Worm (Caenorhabditis elegans) whole organism, L4 larva: ENCODE data around the gene T20B12.4.

ENCODE experiments used
- F26F4.8 ChIP-seq: fragments of 200-800 bp; sonication (Bioruptor generic); conservative IDR thresholded peaks from 2 replicates; pipeline ENCODE4 v1.3.6; 2022; ENCODE audit warnings: missing genetic modification characterization, missing compliant biosample characterization
- F37D6.2 ChIP-seq: sonication (generic microtip); optimal IDR thresholded peaks from 2 replicates; lab custom pipeline; 2016; ENCODE audit warnings: mild to moderate bottlenecking, missing genetic modification characterization, missing compliant biosample characterization
- F44E2.7 ChIP-seq: fragments of 200-800 bp; sonication (Bioruptor generic); IDR thresholded peaks from 2 replicates; pipeline ENCODE4 v2.1.2; 2022; ENCODE audit warnings: missing genetic modification characterization, missing compliant biosample characterization
- T20F7.1 ChIP-seq: fragments of 200-800 bp; sonication (Bioruptor generic); optimal IDR thresholded peaks from 2 replicates; lab custom pipeline; 2018; ENCODE audit warnings: mild to moderate bottlenecking, missing genetic modification characterization, missing compliant biosample characterization
- T26A8.4 ChIP-seq: fragments of 200-800 bp; sonication (Bioruptor generic); IDR thresholded peaks from 2 replicates; pipeline ENCODE4 v1.3.6; 2022; ENCODE audit warnings: missing genetic modification characterization, missing compliant biosample characterization
- Y48G9A.11 ChIP-seq: fragments of 200-800 bp; sonication (Bioruptor generic); IDR thresholded peaks from 2 replicates; pipeline ENCODE4 v1.3.6; 2022; ENCODE audit warnings: missing genetic modification reagents, missing genetic modification characterization, missing compliant biosample characterization
- Y75B8A.6 ChIP-seq: fragments of 200-800 bp; sonication (Bioruptor generic); IDR thresholded peaks from 2 replicates; pipeline ENCODE4 v1.3.6; 2022; ENCODE audit warnings: missing genetic modification reagents, missing genetic modification characterization, missing compliant biosample characterization
- ZK337.2 ChIP-seq: fragments of 200-800 bp; sonication (Bioruptor generic); IDR thresholded peaks from 2 replicates; pipeline ENCODE4 v1.3.6; 2022; ENCODE audit warnings: missing genetic modification reagents, missing genetic modification characterization, missing compliant biosample characterization
- aha-1 ChIP-seq: fragments of 150-350 bp; peaks from one replicate; lab custom pipeline; 2014; ENCODE audit warnings: missing biosample characterization, missing genetic modification characterization
- aly-2 ChIP-seq: sonication (generic microtip); optimal IDR thresholded peaks from 2 replicates; lab custom pipeline; 2018; ENCODE audit warnings: missing biosample characterization, missing genetic modification characterization
- ama-1 ChIP-seq: fragments of 150-350 bp; optimal IDR thresholded peaks from 2 replicates; lab custom pipeline; 2014; ENCODE audit warnings: inconsistent platforms, mixed read lengths
- ceh-20 ChIP-seq: fragments of 200-800 bp; sonication (Bioruptor generic); IDR thresholded peaks from 2 replicates; pipeline ENCODE4 v1.3.6; 2022; ENCODE audit warnings: missing genetic modification reagents, missing genetic modification characterization, missing compliant biosample characterization
- ceh-44 ChIP-seq: fragments of 200-800 bp; sonication (Bioruptor generic); IDR thresholded peaks from 2 replicates; pipeline ENCODE4 v1.3.6; 2022; ENCODE audit warnings: missing genetic modification reagents, missing genetic modification characterization, missing compliant biosample characterization
- ceh-62 ChIP-seq: sonication (generic microtip); optimal IDR thresholded peaks from 2 replicates; lab custom pipeline; 2017; ENCODE audit warnings: missing biosample characterization, missing genetic modification characterization
- ceh-82 ChIP-seq: sonication (generic microtip); optimal IDR thresholded peaks from 2 replicates; lab custom pipeline; 2017; ENCODE audit warnings: missing biosample characterization, missing genetic modification characterization
- ces-1 ChIP-seq: fragments of 150-350 bp; sonication (generic microtip); optimal IDR thresholded peaks from 4 replicates; lab custom pipeline; 2014; ENCODE audit warnings: missing biosample characterization, missing genetic modification reagents, missing genetic modification characterization
- ctbp-1 ChIP-seq: fragments of 200-800 bp; sonication (Bioruptor generic); IDR thresholded peaks from 2 replicates; pipeline ENCODE4 v1.3.6; 2022; ENCODE audit warnings: missing genetic modification reagents, missing genetic modification characterization, missing compliant biosample characterization
- daf-12 ChIP-seq: fragments of 150-350 bp; optimal IDR thresholded peaks from 2 replicates; lab custom pipeline; 2014; ENCODE audit warnings: missing biosample characterization, missing genetic modification reagents, missing genetic modification characterization
- daf-16 ChIP-seq, 3 experiments: sonication (generic microtip); optimal IDR thresholded peaks; 2 replicates each; lab custom pipeline; 2016 to 2017; ENCODE audit warnings: missing genetic modification characterization in 3 of 3, missing genetic modification reagents in 3 of 3, mild to moderate bottlenecking in 2 of 3, missing compliant biosample characterization in 2 of 3, missing biosample characterization in 1 of 3, moderate library complexity in 1 of 3
- daf-19 ChIP-seq: fragments of 200-800 bp; sonication (Bioruptor generic); conservative IDR thresholded peaks from 2 replicates; pipeline ENCODE4 v1.3.6; 2022; ENCODE audit warnings: missing genetic modification characterization, missing compliant biosample characterization
- daf-8 ChIP-seq: fragments of 200-800 bp; sonication (Bioruptor generic); IDR thresholded peaks from 2 replicates; pipeline ENCODE4 v1.3.6; 2022; ENCODE audit warnings: missing genetic modification characterization, missing compliant biosample characterization
- dmd-6 ChIP-seq: fragments of 200-800 bp; sonication (Bioruptor generic); IDR thresholded peaks from 2 replicates; pipeline ENCODE4 v1.3.6; 2022; ENCODE audit warnings: missing genetic modification reagents, missing genetic modification characterization, missing compliant biosample characterization
- dve-1 ChIP-seq: sonication (generic microtip); optimal IDR thresholded peaks from 2 replicates; lab custom pipeline; 2017; ENCODE audit warnings: antibody characterized with exemption, mild to moderate bottlenecking, missing genetic modification characterization, missing compliant biosample characterization; ENCODE audit not compliant: insufficient read depth
- hif-1 ChIP-seq, 2 experiments: sonication (generic microtip); optimal IDR thresholded peaks; 2 replicates each; lab custom pipeline; 2016 to 2017; ENCODE audit warnings: missing compliant biosample characterization in 2 of 2, missing genetic modification characterization in 2 of 2, missing genetic modification reagents in 2 of 2, missing genotype in 2 of 2, mild to moderate bottlenecking in 1 of 2
- hlh-30 ChIP-seq: sonication (generic microtip); optimal IDR thresholded peaks from 2 replicates; lab custom pipeline; 2017; ENCODE audit warnings: antibody characterized with exemption, mild to moderate bottlenecking, missing genetic modification characterization, missing compliant biosample characterization; ENCODE audit not compliant: insufficient read depth
- hmg-1.1 ChIP-seq: fragments of 200-800 bp; sonication (Bioruptor generic); IDR thresholded peaks from 2 replicates; pipeline ENCODE4 v1.3.6; 2022; ENCODE audit warnings: missing genetic modification reagents, missing genetic modification characterization, missing compliant biosample characterization
- lim-7 ChIP-seq: fragments of 200-800 bp; sonication (Bioruptor generic); IDR thresholded peaks from 2 replicates; pipeline ENCODE4 v1.3.6; 2022; ENCODE audit warnings: missing genetic modification characterization, missing compliant biosample characterization
- lin-13 ChIP-seq: fragments of 150-350 bp; optimal IDR thresholded peaks from 2 replicates; lab custom pipeline; 2014; ENCODE audit warnings: missing biosample characterization, missing genetic modification reagents, missing genetic modification characterization
- lin-15B ChIP-seq: fragments of 150-350 bp; sonication (generic microtip); optimal IDR thresholded peaks from 3 replicates; lab custom pipeline; 2014; ENCODE audit warnings: missing biosample characterization, missing genetic modification characterization
- lin-38 ChIP-seq: fragments of 200-800 bp; sonication (Bioruptor generic); IDR thresholded peaks from 2 replicates; pipeline ENCODE4 v1.3.6; 2022; ENCODE audit warnings: missing genetic modification reagents, missing genetic modification characterization, missing compliant biosample characterization
- lin-39 ChIP-seq: fragments of 150-350 bp; optimal IDR thresholded peaks from 2 replicates; lab custom pipeline; 2014; ENCODE audit warnings: missing biosample characterization, missing genetic modification reagents, missing genetic modification characterization
- nhr-10 ChIP-seq: fragments of 150-350 bp; optimal IDR thresholded peaks from 2 replicates; lab custom pipeline; 2014; ENCODE audit warnings: missing biosample characterization, missing genetic modification characterization
- nhr-11 ChIP-seq: fragments of 150-350 bp; optimal IDR thresholded peaks from 2 replicates; lab custom pipeline; 2014; ENCODE audit warnings: missing biosample characterization, missing genetic modification characterization
- nhr-111 ChIP-seq: fragments of 200-800 bp; sonication (Bioruptor generic); optimal IDR thresholded peaks from 2 replicates; lab custom pipeline; 2018; ENCODE audit warnings: mild to moderate bottlenecking, missing genetic modification characterization, missing compliant biosample characterization
- nhr-41 ChIP-seq: fragments of 200-800 bp; sonication (Bioruptor generic); IDR thresholded peaks from 2 replicates; pipeline ENCODE4 v1.3.6; 2022; ENCODE audit warnings: missing genetic modification reagents, missing genetic modification characterization, missing compliant biosample characterization
- nhr-6 ChIP-seq: fragments of 150-350 bp; optimal IDR thresholded peaks from 2 replicates; lab custom pipeline; 2014; ENCODE audit warnings: missing biosample characterization, missing genetic modification characterization
- nhr-76 ChIP-seq: fragments of 150-350 bp; optimal IDR thresholded peaks from 2 replicates; lab custom pipeline; 2014; ENCODE audit warnings: missing biosample characterization, missing genetic modification characterization
- pha-4 ChIP-seq, 2 experiments: fragments of 150-350 bp in 1 of 2; fragments of 200-800 bp in 1 of 2; sonication (Bioruptor generic) in 1 of 2; IDR thresholded peaks in 1 of 2; optimal IDR thresholded peaks in 1 of 2; 2 replicates each; pipeline versions ENCODE4 v1.3.6 to Lab custom; 2014 to 2022; ENCODE audit warnings: missing genetic modification characterization in 2 of 2, missing genetic modification reagents in 2 of 2, missing biosample characterization in 1 of 2, missing compliant biosample characterization in 1 of 2
- rbr-2 ChIP-seq: sonication (generic microtip); optimal IDR thresholded peaks from 2 replicates; lab custom pipeline; 2016; ENCODE audit warnings: missing genotype, missing genetic modification characterization, missing compliant biosample characterization
- sdz-12 ChIP-seq: fragments of 200-800 bp; sonication (Bioruptor generic); optimal IDR thresholded peaks from 2 replicates; lab custom pipeline; 2018; ENCODE audit warnings: mild to moderate bottlenecking, missing genetic modification characterization, missing compliant biosample characterization
- snpc-4 ChIP-seq: fragments of 150-350 bp; optimal IDR thresholded peaks from 2 replicates; lab custom pipeline; 2014; ENCODE audit warnings: missing biosample characterization, missing genetic modification characterization
- tag-97 ChIP-seq: fragments of 200-800 bp; sonication (Bioruptor generic); IDR thresholded peaks from 2 replicates; pipeline ENCODE4 v1.3.6; 2022; ENCODE audit warnings: missing genetic modification characterization, missing compliant biosample characterization
- tra-1 ChIP-seq: fragments of 200-800 bp; sonication (Bioruptor generic); IDR thresholded peaks from 2 replicates; pipeline ENCODE4 v1.3.6; 2022; ENCODE audit warnings: missing genetic modification reagents, missing genetic modification characterization, missing compliant biosample characterization
- unc-62 ChIP-seq, 3 experiments: fragments of 150-350 bp in 1 of 3; sonication (generic microtip); optimal IDR thresholded peaks in 2 of 3; peaks in 1 of 3; 1 replicate in 1 of 3; 2 replicates in 2 of 3; lab custom pipeline; 2014 to 2017; ENCODE audit warnings: missing biosample characterization in 3 of 3, missing genetic modification characterization in 3 of 3, missing genetic modification reagents in 3 of 3, missing genotype in 1 of 3
- vab-7 ChIP-seq: fragments of 200-800 bp; sonication (Bioruptor generic); IDR thresholded peaks from 2 replicates; pipeline ENCODE4 v1.3.6; 2022; ENCODE audit warnings: missing genetic modification reagents, missing genetic modification characterization, missing compliant biosample characterization
- zfp-2 ChIP-seq: sonication (generic microtip); optimal IDR thresholded peaks from 2 replicates; lab custom pipeline; 2016; ENCODE audit warnings: mild to moderate bottlenecking, missing genetic modification characterization, missing compliant biosample characterization
- zip-11 ChIP-seq: fragments of 200-800 bp; sonication (Bioruptor generic); IDR thresholded peaks from 2 replicates; pipeline ENCODE4 v1.3.6; 2022; ENCODE audit warnings: missing genetic modification characterization, missing compliant biosample characterization
- ztf-11 ChIP-seq: fragments of 150-350 bp; optimal IDR thresholded peaks from 2 replicates; lab custom pipeline; 2014; ENCODE audit warnings: missing biosample characterization, missing genetic modification characterization

Gene T20B12.4

ce11 chrIII:7365602-7366001 is 1.9 kb upstream of the T20B12.4 start, which contains the start of gene F08F8.11:
F08F8.11 (plus strand) TSS chrIII:7365902.
- TF ChIP-seq hlh-30 (tag; lab: Kevin White, UChicago) (no peak), aha-1 (tag; lab: Kevin White, UChicago) (peak; percentile 84)

- TF ChIP-seq daf-19 (GFP tag; lab: Robert Waterston, UW): no peak
- peak; percentile 1 for TF ChIP-seq dve-1 (tag; lab: Kevin White, UChicago)
- no peak for TF ChIP-seq ces-1 (GFP tag; lab: Kevin White, UChicago)
- TF ChIP-seq rbr-2: no peak
- no peak for TF ChIP-seq zfp-2 (tag; lab: Kevin White, UChicago)
- no peak for TF ChIP-seq ctbp-1 (GFP tag; lab: Robert Waterston, UW)
- no peak for TF ChIP-seq ceh-82 (tag; lab: Kevin White, UChicago)
- TF ChIP-seq nhr-11 (tag; lab: Kevin White, UChicago): no peak
- TF ChIP-seq nhr-111 (GFP tag; lab: Kevin White, UChicago): no peak
- TF ChIP-seq ZK337.2 (GFP tag; lab: Robert Waterston, UW): no peak
- TF ChIP-seq Y48G9A.11: no peak
- 0 out of 2 replicates have a peak, but pooled peaks have one; percentile 51 for TF ChIP-seq Y75B8A.6 (GFP tag; lab: Robert Waterston, UW)
- no peak for TF ChIP-seq snpc-4
- TF ChIP-seq dmd-6 (GFP tag; lab: Robert Waterston, UW): no peak
- no peak for TF ChIP-seq daf-16 (GFP tag; optimal IDR thresholded peaks at IDR 0.05; lab: Kevin White, UChicago)
- peak; percentile 33 for TF ChIP-seq daf-16 (tag; optimal IDR thresholded peaks at IDR 0.05; lab: Kevin White, UChicago)
- no peak for TF ChIP-seq ceh-44 (GFP tag; lab: Robert Waterston, UW)
- TF ChIP-seq lin-13 (GFP tag; lab: Kevin White, UChicago): no peak
- no peak for TF ChIP-seq vab-7
- no peak for TF ChIP-seq hmg-1.1 (GFP tag; lab: Robert Waterston, UW)
- no peak for TF ChIP-seq daf-12 (tag; lab: Kevin White, UChicago)
- no peak for TF ChIP-seq ztf-11 (tag; lab: Kevin White, UChicago)
- TF ChIP-seq ceh-20 (GFP tag; lab: Robert Waterston, UW): no peak
- TF ChIP-seq aha-1 (tag; lab: Kevin White, UChicago): peak; percentile 53
- no peak for TF ChIP-seq F44E2.7 (GFP tag; lab: Robert Waterston, UW)
- TF ChIP-seq pha-4 (GFP tag; IDR thresholded peaks at IDR 0.05; lab: Robert Waterston, UW): no peak
- no peak for TF ChIP-seq pha-4 (tag; optimal IDR thresholded peaks at IDR 0.05; lab: Kevin White, UChicago)
- no peak for TF ChIP-seq nhr-10 (tag; lab: Kevin White, UChicago)
- no peak for TF ChIP-seq tag-97 (GFP tag; lab: Robert Waterston, UW)
- no peak for TF ChIP-seq T20F7.1 (GFP tag; lab: Kevin White, UChicago)
- TF ChIP-seq nhr-41 (GFP tag; lab: Robert Waterston, UW): no peak
- no peak for TF ChIP-seq nhr-6
- TF ChIP-seq zip-11 (GFP tag; lab: Robert Waterston, UW): no peak
- TF ChIP-seq sdz-12: peak; percentile 83
- no peak for TF ChIP-seq ama-1 (lab: Kevin White, UChicago)
- TF ChIP-seq nhr-76: no peak
- TF ChIP-seq hif-1 (tag; optimal IDR thresholded peaks at IDR 0.05; lab: Kevin White, UChicago): no peak
- no peak for TF ChIP-seq ceh-62
- TF ChIP-seq T26A8.4 (GFP tag; lab: Robert Waterston, UW): peak; percentile 81; the same call in 1 of the 2 replicates
- TF ChIP-seq F26F4.8: no peak
- no peak for TF ChIP-seq lim-7 (GFP tag; lab: Robert Waterston, UW)
- TF ChIP-seq tra-1 (GFP tag; lab: Robert Waterston, UW): no peak
- TF ChIP-seq lin-39 (tag; lab: Kevin White, UChicago): no peak
- no peak for TF ChIP-seq lin-38 (GFP tag; lab: Robert Waterston, UW)
- no peak for TF ChIP-seq aly-2
- TF ChIP-seq lin-15B (tag; lab: Kevin White, UChicago): no peak
- TF ChIP-seq daf-8 (GFP tag; lab: Robert Waterston, UW): no peak
- TF ChIP-seq F37D6.2 (tag; lab: Kevin White, UChicago): no peak
- no peak for TF ChIP-seq unc-62 (GFP tag; optimal IDR thresholded peaks at IDR 0.05 in 1 of 2; lab: Kevin White, UChicago)
- no peak for TF ChIP-seq unc-62 (tag; optimal IDR thresholded peaks at IDR 0.05; lab: Kevin White, UChicago)
These were observed 2.0 kb downstream of the T20B12.4 start for ce11 chrIII:7369394-7370024.
